Worm (Caenorhabditis elegans): ENCODE data around the gene Y43F8B.15.

The Y43F8B.15 gene

ce11 chrV:19473842-19474514 lies 12.1 kb upstream of the Y43F8B.15 start, which contains the start of gene Y43F8B.10:
Gene Y43F8B.10 (plus strand): TSS chrV:19474464.
- TF ChIP-seq unc-62 (GFP tag; optimal IDR thresholded peaks at IDR 0.05): no peak

- no peak for TF ChIP-seq unc-62 (GFP tag; optimal IDR thresholded peaks at IDR 0.05)
These were observed 8.5 kb upstream of the Y43F8B.15 start, which contains the start of gene Y43F8B.11 for ce11 chrV:19470385-19470784. Gene Y43F8B.11 (plus strand): TSS chrV:19470685.

ce11 chrV:19468083-19468482 lies 6.2 kb upstream of the Y43F8B.15 start, which contains the start of gene Y43F8B.12:
Gene Y43F8B.12 (plus strand): TSS chrV:19468383.
- TF ChIP-seq unc-62 (GFP tag; optimal IDR thresholded peaks at IDR 0.05): no peak

- TF ChIP-seq unc-62 (GFP tag; optimal IDR thresholded peaks at IDR 0.05): no peak
These were observed 5.7 kb upstream of the Y43F8B.15 start, which contains the start of gene Y43F8B.23 for ce11 chrV:19467574-19467973. Gene Y43F8B.23 (minus strand): TSS chrV:19467648.

ce11 chrV:19462612-19463011 lies 692 bp upstream of the Y43F8B.15 start, which contains the start of gene Y43F8B.25:
Gene Y43F8B.25 (plus strand): TSS chrV:19462912.
- TF ChIP-seq unc-62 (GFP tag; optimal IDR thresholded peaks at IDR 0.05): no peak

- TF ChIP-seq unc-62 (GFP tag; optimal IDR thresholded peaks at IDR 0.05): no peak
These were observed 4.8 kb downstream of the Y43F8B.15 start, which contains the start of gene Y43F8B.24 for ce11 chrV:19457120-19457519. Gene Y43F8B.24 (plus strand): TSS chrV:19457420.

ce11 chrV:19455650-19456049 lies 6.3 kb downstream of the Y43F8B.15 start, which contains the start of the genes Y43F8B.13 and Y43F8B.14:
Gene Y43F8B.13 (plus strand): TSS chrV:19455950.
Gene Y43F8B.14 (minus strand): TSS chrV:19455971.
- TF ChIP-seq unc-62 (GFP tag; optimal IDR thresholded peaks at IDR 0.05): no peak

- TF ChIP-seq unc-62 (GFP tag; optimal IDR thresholded peaks at IDR 0.05): no peak
These were observed 12.4 kb downstream of the Y43F8B.15 start, which contains the start of gene M04C3.5 for ce11 chrV:19449544-19449943. Gene M04C3.5 (plus strand): TSS chrV:19449733.

- TF ChIP-seq unc-62 (GFP tag; optimal IDR thresholded peaks at IDR 0.05): no peak
These were observed 13.1 kb downstream of the Y43F8B.15 start, which contains the start of gene M04C3.2 for ce11 chrV:19448805-19449204. Gene M04C3.2 (minus strand): TSS chrV:19448905.

ce11 chrV:19445442-19445841 lies 16.5 kb downstream of the Y43F8B.15 start, which contains the start of gene M04C3.1:
Gene M04C3.1 (minus strand): TSS chrV:19445605.
- no peak for TF ChIP-seq unc-62 (GFP tag; optimal IDR thresholded peaks at IDR 0.05)

- TF ChIP-seq unc-62 (GFP tag; optimal IDR thresholded peaks at IDR 0.05): no peak
These were observed 18.3 kb downstream of the Y43F8B.15 start for ce11 chrV:19443599-19443998.

ce11 chrV:19436307-19436706 lies 25.6 kb downstream of the Y43F8B.15 start, which contains the start of gene C25F9.14:
Gene C25F9.14 (plus strand): TSS chrV:19436484.
- TF ChIP-seq unc-62 (GFP tag; optimal IDR thresholded peaks at IDR 0.05): no peak

ce11 chrV:19433806-19434437 lies 28.0 kb downstream of the Y43F8B.15 start, which contains the start of gene C25F9.16:
Gene C25F9.16 (plus strand): TSS chrV:19434387.
- no peak for TF ChIP-seq unc-62 (GFP tag; optimal IDR thresholded peaks at IDR 0.05)

- TF ChIP-seq unc-62 (GFP tag; optimal IDR thresholded peaks at IDR 0.05): no peak
These were observed 28.9 kb downstream of the Y43F8B.15 start, which contains the start of gene C25F9.11 for ce11 chrV:19432972-19433371. Gene C25F9.11 (minus strand): TSS chrV:19433072.

- TF ChIP-seq unc-62 (GFP tag; optimal IDR thresholded peaks at IDR 0.05): no peak
These were observed 29.9 kb downstream of the Y43F8B.15 start for ce11 chrV:19432030-19432429.

ce11 chrV:19431036-19431435 lies 30.9 kb downstream of the Y43F8B.15 start, which contains the start of gene srw-85:
Gene srw-85 (minus strand): TSS chrV:19431136.
- no peak for TF ChIP-seq unc-62 (GFP tag; optimal IDR thresholded peaks at IDR 0.05)
